Fruit fly (Drosophila melanogaster) whole organism, pupa: ENCODE measurements around the gene CG5191.
A peak's percentile ranks its signal among the peaks of the same experiment; 100 is the strongest.

Source experiments
- CG14655 ChIP-seq: fragments of 200-800 bp; sonication (Bioruptor generic); optimal IDR thresholded peaks from 3 replicates; lab custom pipeline; 2017; ENCODE audit warnings: mild to moderate bottlenecking, missing biosample characterization, missing genetic modification reagents, missing genetic modification characterization
- CG15710 ChIP-seq: fragments of 200-800 bp; sonication (Bioruptor generic); optimal IDR thresholded peaks from 2 replicates; lab custom pipeline; 2018; ENCODE audit warnings: missing biosample characterization, mild to moderate bottlenecking, missing genetic modification characterization, moderate library complexity
- CG17806 ChIP-seq: fragments of 200-800 bp; sonication (Bioruptor generic); optimal IDR thresholded peaks from 2 replicates; lab custom pipeline; 2018; ENCODE audit warnings: missing biosample characterization, mild to moderate bottlenecking, missing genetic modification characterization, moderate library complexity
- CG32121 ChIP-seq: fragments of 200-800 bp; sonication (Bioruptor generic); IDR thresholded peaks from 2 replicates; pipeline ENCODE4 v1.3.6; 2022; ENCODE audit warnings: missing biosample characterization, missing genetic modification characterization
- CG8159 ChIP-seq: fragments of 200-800 bp; sonication (Bioruptor generic); optimal IDR thresholded peaks from 3 replicates; lab custom pipeline; 2018; ENCODE audit warnings: missing biosample characterization, mild to moderate bottlenecking, missing genetic modification characterization, moderate library complexity
- CG8301 ChIP-seq: fragments of 200-800 bp; sonication (Bioruptor generic); optimal IDR thresholded peaks from 2 replicates; lab custom pipeline; 2018; ENCODE audit warnings: missing biosample characterization, mild to moderate bottlenecking, missing genetic modification characterization
- EcR ChIP-seq: fragments of 200-800 bp; sonication (Bioruptor generic); optimal IDR thresholded peaks from 3 replicates; lab custom pipeline; 2019; ENCODE audit warnings: missing biosample characterization, missing genetic modification characterization, mild to moderate bottlenecking, moderate library complexity, missing genetic modification reagents
- Ets98B ChIP-seq: fragments of 200-800 bp; sonication (Bioruptor generic); IDR thresholded peaks from 2 replicates; pipeline ENCODE4 v1.3.6; 2022; ENCODE audit warnings: missing biosample characterization, missing genetic modification characterization
- Pif1A ChIP-seq: fragments of 200-800 bp; sonication (Bioruptor generic); optimal IDR thresholded peaks from 3 replicates; lab custom pipeline; 2016; ENCODE audit warnings: missing biosample characterization, missing genetic modification characterization
- Pif1B ChIP-seq: fragments of 200-800 bp; sonication (Bioruptor generic); optimal IDR thresholded peaks from 3 replicates; lab custom pipeline; 2016; ENCODE audit warnings: missing biosample characterization, missing genetic modification characterization

DNA sequence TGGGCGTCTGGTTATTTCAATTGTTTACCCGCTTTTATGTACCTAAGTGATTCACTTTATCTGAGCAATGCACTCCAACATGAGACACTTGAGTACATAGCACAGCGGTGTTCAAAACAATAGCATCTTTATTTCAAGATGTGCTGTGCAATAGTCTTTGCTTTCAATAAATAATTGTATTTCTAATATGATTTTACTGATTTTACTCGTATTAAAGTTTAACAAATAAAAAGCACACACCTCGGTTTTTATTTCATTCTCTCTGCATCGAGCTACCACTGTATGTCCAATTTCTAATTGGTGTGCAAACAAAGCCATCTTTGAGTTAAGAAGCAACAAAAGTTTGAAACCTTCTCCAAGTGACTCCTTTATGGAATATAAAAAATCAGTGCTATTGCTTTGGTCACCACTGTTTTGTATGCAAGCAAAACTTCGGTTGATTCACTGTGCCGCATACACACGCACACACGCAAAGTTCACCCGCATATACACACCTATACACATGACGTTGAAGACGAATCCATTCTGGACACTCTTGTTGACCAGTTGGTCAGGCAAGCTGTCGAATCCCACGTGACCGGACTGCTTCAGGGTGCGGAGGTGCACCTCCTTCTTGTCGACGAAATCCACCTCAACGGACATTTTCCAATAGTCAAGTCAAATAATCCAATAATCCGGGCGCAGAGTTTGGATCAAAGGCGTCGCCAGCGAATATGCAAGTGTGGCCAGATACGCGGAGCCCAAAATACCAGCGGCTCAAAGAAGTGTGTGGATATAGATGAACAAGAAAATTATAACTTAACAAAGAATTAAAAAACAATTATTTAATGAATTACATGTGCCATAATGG, 27.2 kb downstream of the CG5191 start, which contains the start of gene Septin2:
- TF ChIP-seq Pif1B (GFP tag; lab: Kevin White, UChicago) (no peak), Ets98B (peak; percentile 75), CG15710 (tag; lab: Kevin White, UChicago) (peak; percentile 87), CG32121 (GFP tag; lab: Robert Waterston, UW) (peak; percentile 80), Pif1A (GFP tag; lab: Kevin White, UChicago) (peak; percentile 53), CG17806 (tag; lab: Kevin White, UChicago) (peak; percentile 91), CG8159 (tag; lab: Kevin White, UChicago) (peak; percentile 94), CG14655 (GFP tag; lab: Kevin White, UChicago) (peak; percentile 95), EcR (GFP tag; lab: Kevin White, UChicago) (peak; percentile 63), CG8301 (tag; lab: Kevin White, UChicago) (peak; percentile 95)
